Fruit fly (Drosophila melanogaster): ENCODE results near the gene CG14042.

CG14042 gene

DNA sequence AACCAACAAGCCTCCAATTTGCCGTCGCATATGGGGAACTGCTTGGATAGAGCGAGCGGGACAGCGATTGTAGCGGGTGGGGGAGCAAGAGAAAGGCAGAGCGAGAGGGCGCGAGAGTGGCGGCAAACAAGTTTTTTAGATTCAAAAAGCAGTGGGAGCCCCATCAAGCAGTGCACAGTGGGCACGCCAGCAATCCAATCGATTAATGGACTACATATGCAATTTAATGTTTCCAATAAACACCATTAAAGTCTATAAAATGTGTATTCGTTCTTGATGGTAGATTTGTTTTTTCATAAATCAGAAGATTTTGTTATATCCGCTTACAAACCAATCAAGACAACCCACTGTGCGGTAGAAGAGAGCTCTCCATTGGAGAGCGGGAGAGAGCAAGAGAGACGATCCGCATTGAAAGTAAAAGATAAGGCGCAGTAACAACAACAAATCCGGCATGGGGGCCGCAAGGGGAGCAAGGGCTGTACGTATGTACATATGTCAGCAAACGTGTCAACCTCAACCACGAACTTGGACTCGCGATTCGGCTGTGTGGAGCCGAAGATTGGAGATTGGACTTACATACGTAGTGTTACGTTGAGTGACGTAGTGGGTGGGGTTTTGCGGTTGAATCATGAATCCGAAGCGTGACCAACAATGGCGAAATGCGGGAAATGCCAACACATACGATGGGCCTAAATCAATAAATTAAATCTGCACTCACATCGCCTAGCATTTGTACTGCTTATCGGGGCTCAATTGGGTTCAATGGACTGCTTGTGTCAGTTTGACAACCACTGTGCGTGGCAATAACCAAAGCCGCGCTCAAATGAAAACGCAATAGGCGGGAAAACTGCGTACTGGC is 39.9 kb upstream of the CG14042 start (continued):
- TF ChIP-seq CG8388 (GFP tag; optimal IDR thresholded peaks at IDR 0.05) (peak; percentile 98), lbe (GFP tag; optimal IDR thresholded peaks at IDR 0.05) (peak; percentile 98), CG6175 (GFP tag; IDR thresholded peaks at IDR 0.05) (peak; percentile 98), yki (optimal IDR thresholded peaks at IDR 0.05) (peak; percentile 61), CG14014 (GFP tag; IDR thresholded peaks at IDR 0.05) (peak; percentile 99), CG31224 (GFP tag; IDR thresholded peaks at IDR 0.05) (peak; percentile 97), CTCF (GFP tag; optimal IDR thresholded peaks at IDR 0.05) (peak; percentile 72), run (tag; optimal IDR thresholded peaks at IDR 0.05) (peak; percentile 96), CG30020 (tag; optimal IDR thresholded peaks at IDR 0.05) (peak; percentile 88)

DNA sequence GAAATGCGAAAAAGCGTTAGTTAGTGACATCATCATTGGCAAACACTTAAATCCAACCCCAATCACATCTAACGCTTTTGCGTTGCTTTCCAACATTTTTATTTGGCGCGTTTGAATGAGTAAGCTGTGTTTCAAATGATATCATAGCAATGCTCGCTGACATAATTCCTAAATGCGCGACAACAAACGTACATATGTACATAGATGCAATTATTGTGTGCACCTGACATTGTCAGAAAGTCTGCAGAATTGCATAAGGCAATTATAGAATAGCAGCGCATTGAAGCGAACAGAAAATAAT is 39.3 kb upstream of the CG14042 start:
- TF ChIP-seq Ssrp (tag; optimal IDR thresholded peaks at IDR 0.05) (peak; percentile 14), Ets65A (GFP tag) (peak; percentile 80), fd102C (GFP tag; optimal IDR thresholded peaks at IDR 0.05) (no peak), onecut (GFP tag; IDR thresholded peaks at IDR 0.05) (no peak), Awh (GFP tag; IDR thresholded peaks at IDR 0.05) (no peak), Ptx1 (GFP tag; IDR thresholded peaks at IDR 0.05) (0 out of 2 replicates have a peak, but pooled peaks have one; percentile 5), crol (GFP tag; IDR thresholded peaks at IDR 0.05) (no peak), zf30C (GFP tag; optimal IDR thresholded peaks at IDR 0.05) (no peak), az2 (GFP tag; optimal IDR thresholded peaks at IDR 0.05) (no peak), stwl (tag; optimal IDR thresholded peaks at IDR 0.05) (no peak), zfh2 (GFP tag; optimal IDR thresholded peaks at IDR 0.05) (no peak), CG12769 (tag; optimal IDR thresholded peaks at IDR 0.05) (no peak), Drgx (GFP tag; IDR thresholded peaks at IDR 0.05) (no peak), gsb (GFP tag; IDR thresholded peaks at IDR 0.05) (no peak), CG9817 (tag; optimal IDR thresholded peaks at IDR 0.05) (no peak), bab2 (GFP tag; optimal IDR thresholded peaks at IDR 0.05) (no peak), Max (GFP tag; optimal IDR thresholded peaks at IDR 0.05) (no peak), ara (GFP tag; IDR thresholded peaks at IDR 0.05) (no peak), CG33213 (GFP tag; optimal IDR thresholded peaks at IDR 0.05) (no peak), CG14014 (GFP tag; IDR thresholded peaks at IDR 0.05) (no peak), CG32532 (GFP tag; IDR thresholded peaks at IDR 0.05) (no peak), seq (GFP tag; IDR thresholded peaks at IDR 0.05) (no peak), wek (GFP tag; optimal IDR thresholded peaks at IDR 0.05) (no peak), BEAF-32 (GFP tag; optimal IDR thresholded peaks at IDR 0.05) (peak; percentile 19), cg (GFP tag; optimal IDR thresholded peaks at IDR 0.05) (no peak), CG6791 (GFP tag; IDR thresholded peaks at IDR 0.05; ENCODE audit: partially characterized antibody) (no peak), CG15479 (GFP tag; optimal IDR thresholded peaks at IDR 0.05) (peak; percentile 77), bbx (GFP tag; IDR thresholded peaks at IDR 0.05; ENCODE audit: partially characterized antibody) (no peak), CG3065 (GFP tag; optimal IDR thresholded peaks at IDR 0.05) (no peak), salm (tag; optimal IDR thresholded peaks at IDR 0.05) (no peak), CG3726 (GFP tag; IDR thresholded peaks at IDR 0.05) (no peak), Pdp1 (GFP tag; optimal IDR thresholded peaks at IDR 0.05) (no peak), hth (optimal IDR thresholded peaks at IDR 0.05) (no peak), sqz (GFP tag; optimal IDR thresholded peaks at IDR 0.05) (no peak), pfk (GFP tag; optimal IDR thresholded peaks at IDR 0.05) (no peak), zen (tag; optimal IDR thresholded peaks at IDR 0.05) (no peak), CG10274 (GFP tag; optimal IDR thresholded peaks at IDR 0.05) (no peak), ham (GFP tag; IDR thresholded peaks at IDR 0.05) (no peak), Camta (GFP tag; optimal IDR thresholded peaks at IDR 0.05) (no peak), CG6254 (GFP tag; optimal IDR thresholded peaks at IDR 0.05) (no peak), cato (GFP tag; optimal IDR thresholded peaks at IDR 0.05; ENCODE audit: borderline replicate concordance) (no peak), Ravus (GFP tag; IDR thresholded peaks at IDR 0.05) (no peak)
